Fruit fly (Drosophila melanogaster) whole organism, prepupa: ENCODE measurements around the gene Drgx.

Experiments used
- Blimp-1 ChIP-seq: fragments of 200-800 bp; sonication (Bioruptor generic); optimal IDR thresholded peaks from 3 replicates; lab custom pipeline; 2017; ENCODE audit warnings: missing biosample characterization, missing genetic modification characterization, mild to moderate bottlenecking, moderate library complexity, missing genetic modification reagents
- CG10631 ChIP-seq: fragments of 200-800 bp; sonication (Bioruptor generic); optimal IDR thresholded peaks from 2 replicates; lab custom pipeline; 2016; ENCODE audit warnings: missing biosample characterization, missing genetic modification characterization
- CG10669 ChIP-seq: fragments of 200-800 bp; sonication (Bioruptor generic); optimal IDR thresholded peaks from 3 replicates; lab custom pipeline; 2018; ENCODE audit warnings: missing biosample characterization, mild to moderate bottlenecking, missing genetic modification characterization, moderate library complexity
- CG11294 ChIP-seq: fragments of 200-800 bp; sonication (Bioruptor generic); IDR thresholded peaks from 2 replicates; pipeline ENCODE4 v1.3.6; 2022; ENCODE audit warnings: missing biosample characterization, missing genetic modification characterization
- CG11902 ChIP-seq: fragments of 200-800 bp; sonication (Bioruptor generic); optimal IDR thresholded peaks from 3 replicates; lab custom pipeline; 2016; ENCODE audit warnings: missing biosample characterization, missing genetic modification characterization
- CG1621 ChIP-seq: fragments of 200-800 bp; sonication (Bioruptor generic); optimal IDR thresholded peaks from 3 replicates; lab custom pipeline; 2018; ENCODE audit warnings: missing biosample characterization, mild to moderate bottlenecking, missing genetic modification characterization
- CG16779 ChIP-seq: fragments of 200-800 bp; sonication (Bioruptor generic); optimal IDR thresholded peaks from 3 replicates; lab custom pipeline; 2017; ENCODE audit warnings: missing biosample characterization, mild to moderate bottlenecking, missing genetic modification characterization
- CG32006 ChIP-seq: fragments of 200-800 bp; sonication (Bioruptor generic); optimal IDR thresholded peaks from 3 replicates; lab custom pipeline; 2017; ENCODE audit warnings: missing biosample characterization, mild to moderate bottlenecking, missing genetic modification characterization
- CG4318 ChIP-seq: fragments of 200-800 bp; sonication (Bioruptor generic); optimal IDR thresholded peaks from 3 replicates; lab custom pipeline; 2017; ENCODE audit warnings: missing biosample characterization, mild to moderate bottlenecking, missing genetic modification characterization
- CG6163 ChIP-seq: fragments of 200-800 bp; sonication (Bioruptor generic); IDR thresholded peaks from 3 replicates; pipeline ENCODE4 v1.3.6; 2022; ENCODE audit warnings: missing biosample characterization, missing genetic modification characterization
- CG6276 ChIP-seq: fragments of 200-800 bp; sonication (Bioruptor generic); optimal IDR thresholded peaks from 2 replicates; lab custom pipeline; 2017; ENCODE audit warnings: missing biosample characterization, mild to moderate bottlenecking, missing genetic modification characterization
- CG6792 ChIP-seq: fragments of 200-800 bp; sonication (Bioruptor generic); optimal IDR thresholded peaks from 3 replicates; lab custom pipeline; 2016; ENCODE audit warnings: missing biosample characterization, missing genetic modification characterization
- CG6854 ChIP-seq: fragments of 200-800 bp; sonication (Bioruptor generic); optimal IDR thresholded peaks from 2 replicates; lab custom pipeline; 2017; ENCODE audit warnings: missing biosample characterization, mild to moderate bottlenecking, missing genetic modification characterization
- CG7368 ChIP-seq: fragments of 200-800 bp; sonication (Bioruptor generic); optimal IDR thresholded peaks from 3 replicates; lab custom pipeline; 2016; ENCODE audit warnings: missing biosample characterization, missing genetic modification characterization
- CG8119 ChIP-seq: fragments of 200-800 bp; sonication (Bioruptor generic); IDR thresholded peaks from 3 replicates; pipeline ENCODE4 v1.3.6; 2022; ENCODE audit warnings: missing biosample characterization, missing genetic modification characterization
- CG8632 ChIP-seq: fragments of 200-800 bp; sonication (Bioruptor generic); optimal IDR thresholded peaks from 3 replicates; lab custom pipeline; 2016; ENCODE audit warnings: missing biosample characterization, missing genetic modification characterization
- CG9139 ChIP-seq: fragments of 200-800 bp; sonication (Bioruptor generic); optimal IDR thresholded peaks from 3 replicates; lab custom pipeline; 2017; ENCODE audit warnings: missing biosample characterization, mild to moderate bottlenecking, missing genetic modification characterization
- Eip75B ChIP-seq: fragments of 200-800 bp; sonication (Bioruptor generic); optimal IDR thresholded peaks from 3 replicates; lab custom pipeline; 2016; ENCODE audit warnings: missing biosample characterization, missing genetic modification characterization
- Eip78C ChIP-seq: fragments of 200-800 bp; sonication (Bioruptor generic); peaks from one replicate; lab custom pipeline; 2016; ENCODE audit warnings: missing biosample characterization, missing genetic modification characterization
- Ets21C ChIP-seq: fragments of 200-800 bp; sonication (Bioruptor generic); optimal IDR thresholded peaks from 3 replicates; lab custom pipeline; 2016; ENCODE audit warnings: missing biosample characterization, missing genetic modification characterization
- Ets96B ChIP-seq: fragments of 200-800 bp; optimal IDR thresholded peaks from 2 replicates; lab custom pipeline; 2019; ENCODE audit warnings: missing biosample characterization, mild to moderate bottlenecking, missing genetic modification characterization, moderate library complexity
- Gug ChIP-seq: fragments of 200-800 bp; sonication (Bioruptor generic); IDR thresholded peaks from 2 replicates; pipeline ENCODE4 v1.3.6; 2022; ENCODE audit warnings: missing biosample characterization, missing genetic modification characterization
- Hr39 ChIP-seq: fragments of 200-800 bp; sonication (Bioruptor generic); optimal IDR thresholded peaks from 2 replicates; lab custom pipeline; 2016; ENCODE audit warnings: missing biosample characterization, missing genetic modification characterization
- Hr4 ChIP-seq: fragments of 200-800 bp; sonication (Bioruptor generic); optimal IDR thresholded peaks from 3 replicates; lab custom pipeline; 2016; ENCODE audit warnings: missing biosample characterization, missing genetic modification characterization
- Met ChIP-seq: fragments of 200-800 bp; sonication (Bioruptor generic); optimal IDR thresholded peaks from 3 replicates; lab custom pipeline; 2016; ENCODE audit warnings: missing biosample characterization, missing genetic modification characterization
- OdsH ChIP-seq: fragments of 200-800 bp; sonication (Bioruptor generic); optimal IDR thresholded peaks from 3 replicates; lab custom pipeline; 2016; ENCODE audit warnings: missing biosample characterization, missing genetic modification characterization
- achi ChIP-seq: fragments of 200-800 bp; sonication (Bioruptor generic); optimal IDR thresholded peaks from 3 replicates; lab custom pipeline; 2016; ENCODE audit warnings: missing biosample characterization, missing genetic modification characterization
- acj6 ChIP-seq: fragments of 200-800 bp; sonication (Bioruptor generic); optimal IDR thresholded peaks from 3 replicates; lab custom pipeline; 2016; ENCODE audit warnings: missing biosample characterization, missing genetic modification characterization
- cyc ChIP-seq: fragments of 200-800 bp; sonication (Bioruptor generic); optimal IDR thresholded peaks from 3 replicates; lab custom pipeline; 2016; ENCODE audit warnings: missing biosample characterization, missing genetic modification characterization
- dac ChIP-seq: fragments of 200-800 bp; sonication (Bioruptor generic); optimal IDR thresholded peaks from 2 replicates; lab custom pipeline; 2017; ENCODE audit warnings: missing biosample characterization, mild to moderate bottlenecking, missing genetic modification characterization
- dsx ChIP-seq: fragments of 200-800 bp; optimal IDR thresholded peaks from 3 replicates; lab custom pipeline; 2019; ENCODE audit warnings: missing biosample characterization, mild to moderate bottlenecking, missing genetic modification characterization, moderate library complexity; ENCODE audit not compliant: poor library complexity, severe bottlenecking
- esn ChIP-seq: fragments of 200-800 bp; sonication (Bioruptor generic); optimal IDR thresholded peaks from 2 replicates; lab custom pipeline; 2016; ENCODE audit warnings: missing biosample characterization, mild to moderate bottlenecking, missing genetic modification characterization, moderate library complexity
- fd59A ChIP-seq: fragments of 200-800 bp; sonication (Bioruptor generic); optimal IDR thresholded peaks from 2 replicates; lab custom pipeline; 2017; ENCODE audit warnings: missing biosample characterization, mild to moderate bottlenecking, missing genetic modification characterization, missing genetic modification reagents
- fd85E ChIP-seq: fragments of 200-800 bp; sonication (Bioruptor generic); optimal IDR thresholded peaks from 3 replicates; lab custom pipeline; 2016; ENCODE audit warnings: missing biosample characterization, missing genetic modification characterization
- fkh ChIP-seq: fragments of 200-800 bp; sonication (Bioruptor generic); optimal IDR thresholded peaks from 3 replicates; lab custom pipeline; 2017; ENCODE audit warnings: missing biosample characterization, mild to moderate bottlenecking, missing genetic modification characterization, moderate library complexity
- lz ChIP-seq: fragments of 200-800 bp; sonication (Bioruptor generic); optimal IDR thresholded peaks from 3 replicates; lab custom pipeline; 2016; ENCODE audit warnings: missing biosample characterization, missing genetic modification characterization
- net ChIP-seq: fragments of 200-800 bp; sonication (Bioruptor generic); optimal IDR thresholded peaks from 3 replicates; lab custom pipeline; 2016; ENCODE audit warnings: missing biosample characterization, missing genetic modification characterization
- pdm3 ChIP-seq: fragments of 200-800 bp; sonication (Bioruptor generic); optimal IDR thresholded peaks from 3 replicates; lab custom pipeline; 2016; ENCODE audit warnings: missing biosample characterization, missing genetic modification characterization
- salr ChIP-seq, 2 experiments: fragments of 200-800 bp; sonication (Bioruptor generic); optimal IDR thresholded peaks; 3 replicates each; lab custom pipeline; 2016 to 2018; ENCODE audit warnings: missing biosample characterization in 2 of 2, missing genetic modification characterization in 2 of 2, mild to moderate bottlenecking in 1 of 2
- spab ChIP-seq: fragments of 200-800 bp; sonication (Bioruptor generic); optimal IDR thresholded peaks from 2 replicates; lab custom pipeline; 2017; ENCODE audit warnings: missing biosample characterization, mild to moderate bottlenecking, missing genetic modification characterization, missing genetic modification reagents
- ss ChIP-seq, 2 experiments: fragments of 200-800 bp; sonication (Bioruptor generic); optimal IDR thresholded peaks; 2 replicates in 1 of 2; 3 replicates in 1 of 2; lab custom pipeline; 2017 to 2018; ENCODE audit warnings: mild to moderate bottlenecking in 2 of 2, missing biosample characterization in 2 of 2, missing genetic modification characterization in 2 of 2, moderate library complexity in 1 of 2
- topi ChIP-seq: fragments of 200-800 bp; sonication (Bioruptor generic); optimal IDR thresholded peaks from 3 replicates; lab custom pipeline; 2016; ENCODE audit warnings: missing biosample characterization, missing genetic modification characterization
- vri ChIP-seq: fragments of 200-800 bp; sonication (Bioruptor generic); optimal IDR thresholded peaks from 3 replicates; lab custom pipeline; 2016; ENCODE audit warnings: missing biosample characterization, mild to moderate bottlenecking, missing genetic modification characterization

Gene Drgx

DNA sequence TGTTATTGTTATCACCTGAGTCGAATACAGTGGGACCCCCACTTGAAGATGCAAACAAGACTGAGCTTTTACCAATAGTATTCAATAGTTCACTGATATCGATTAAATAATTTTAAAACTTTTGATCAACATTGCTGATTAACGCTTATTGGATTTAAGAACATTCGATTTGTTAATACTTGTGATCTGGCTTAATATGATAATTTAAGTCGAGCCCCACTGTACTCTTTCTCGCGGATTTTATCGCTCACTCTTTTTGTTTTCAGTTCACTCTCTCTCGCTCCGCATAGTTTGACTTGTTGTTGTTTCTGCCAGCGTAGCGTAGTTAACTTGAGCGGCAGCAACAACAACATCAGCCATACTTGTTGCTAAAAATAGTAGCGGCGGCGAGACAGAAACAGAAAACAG lies 6.8 kb upstream of the Drgx start (continued):
- TF ChIP-seq CG1621 (tag; lab: Kevin White, UChicago) (peak; percentile 98), CG8119 (GFP tag; lab: Robert Waterston, UW) (peak; percentile 99), OdsH (peak; percentile 99), CG6854 (GFP tag; lab: Kevin White, UChicago) (peak; percentile 99), cyc (peak; percentile 99), CG8632 (GFP tag; lab: Kevin White, UChicago) (peak; percentile 99), Eip75B (GFP tag; lab: Kevin White, UChicago) (peak; percentile 99), dac (GFP tag; lab: Kevin White, UChicago) (peak; percentile 96), CG7368 (GFP tag; lab: Kevin White, UChicago) (peak; percentile 99), topi (GFP tag; lab: Kevin White, UChicago) (peak; percentile 99), Blimp-1 (GFP tag; lab: Kevin White, UChicago) (peak; percentile 94), ss (GFP tag; optimal IDR thresholded peaks at IDR 0.05; lab: Kevin White, UChicago) (peak; percentile 97 to 98), CG10631 (GFP tag; lab: Kevin White, UChicago) (peak; percentile 98), dsx (peak; percentile 97), CG6276 (peak; percentile 99), net (GFP tag; lab: Kevin White, UChicago) (peak; percentile 99), CG16779 (tag; lab: Kevin White, UChicago) (peak; percentile 98), spab (peak; percentile 98), salr (GFP tag; optimal IDR thresholded peaks at IDR 0.05; lab: Kevin White, UChicago) (peak; percentile 97 to 98), fd85E (GFP tag; lab: Kevin White, UChicago) (peak; percentile 97), Hr39 (GFP tag; lab: Kevin White, UChicago) (peak; percentile 99), Eip78C (GFP tag; lab: Kevin White, UChicago) (peak; percentile 100), CG6792 (GFP tag; lab: Kevin White, UChicago) (peak; percentile 99), CG11294 (GFP tag; lab: Robert Waterston, UW) (peak; percentile 97), fd59A (GFP tag; lab: Kevin White, UChicago) (peak; percentile 97), CG10669 (GFP tag; lab: Kevin White, UChicago) (peak; percentile 99), esn (GFP tag; lab: Kevin White, UChicago) (peak; percentile 99), Ets96B (tag; lab: Kevin White, UChicago) (peak; percentile 98), CG9139 (peak; percentile 98), vri (GFP tag; lab: Kevin White, UChicago) (peak; percentile 99), CG11902 (peak; percentile 98), Met (GFP tag; lab: Kevin White, UChicago) (peak; percentile 99), Hr4 (GFP tag; lab: Kevin White, UChicago) (peak; percentile 99)

DNA sequence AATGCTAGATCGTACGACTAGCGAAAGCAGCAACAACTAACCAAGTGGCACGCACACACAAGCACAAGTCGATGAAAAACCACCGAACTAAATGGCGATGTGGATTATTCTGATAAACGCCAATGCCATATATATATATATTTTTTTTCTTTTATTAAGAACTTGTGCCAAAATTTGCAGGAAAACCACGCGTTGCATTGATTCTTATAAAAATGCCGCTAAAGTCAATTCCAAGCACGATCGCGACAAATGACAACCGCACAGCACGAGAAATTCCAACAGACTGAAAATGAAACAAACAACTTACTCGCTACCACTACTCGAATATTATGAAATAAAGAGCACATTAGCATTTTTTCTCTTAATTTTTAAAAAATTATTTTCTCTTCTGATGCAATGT lies 5.9 kb upstream of the Drgx start, which contains the start of gene for:
Gene for (minus strand): TSS at position 287 of the 400 bp plus-strand sequence.
- TF ChIP-seq CG6276 = peak; percentile 26
- TF ChIP-seq Eip78C (GFP tag; lab: Kevin White, UChicago) = peak; percentile 14
- peak; percentile 21 for TF ChIP-seq fkh (GFP tag; lab: Kevin White, UChicago)
- TF ChIP-seq CG6854 (GFP tag; lab: Kevin White, UChicago) = no peak
- peak; percentile 24 for TF ChIP-seq vri (GFP tag; lab: Kevin White, UChicago)
- 0 out of 3 replicates have a peak, but pooled peaks have one; percentile 2 for TF ChIP-seq CG8119 (GFP tag; lab: Robert Waterston, UW)

DNA sequence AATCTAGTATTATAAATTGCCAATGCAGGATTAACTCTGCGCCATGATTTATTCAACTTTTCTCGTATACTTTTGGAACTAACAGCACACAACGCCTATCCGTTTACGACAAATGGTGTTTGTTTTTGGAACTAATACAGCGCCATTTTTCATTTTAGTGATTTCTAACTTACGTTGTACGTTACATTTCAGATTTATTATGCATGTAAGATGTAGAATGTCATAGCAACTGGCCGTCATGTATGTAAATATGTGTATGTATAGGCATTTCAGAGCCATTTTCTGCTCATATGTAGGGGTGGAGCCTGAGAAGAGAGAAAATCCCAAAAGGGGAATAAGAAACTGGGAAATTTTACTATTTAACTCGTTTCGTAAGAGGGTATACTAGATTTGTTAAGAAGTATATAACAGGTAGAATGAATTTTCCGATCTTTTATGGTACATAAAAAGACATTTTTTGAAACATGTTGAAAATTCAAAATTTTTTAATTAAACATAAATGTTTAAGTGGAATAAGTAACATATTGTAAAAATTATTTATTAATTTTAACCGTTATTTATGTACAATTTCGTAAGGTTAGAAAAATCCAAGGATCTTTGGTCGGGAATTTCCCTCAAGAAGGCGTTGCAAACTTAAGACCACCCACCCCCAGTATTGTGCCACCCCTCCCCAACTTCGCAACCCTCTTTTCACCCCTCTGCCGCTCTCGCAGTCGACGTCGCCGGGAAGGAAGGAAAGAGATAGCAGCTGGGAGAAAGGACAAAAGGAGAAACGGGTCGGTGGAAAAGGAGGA lies 5.0 kb upstream of the Drgx start:
- TF ChIP-seq CG10631 (GFP tag; lab: Kevin White, UChicago) (peak; percentile 32), topi (GFP tag; lab: Kevin White, UChicago) (peak; percentile 18), Ets21C (GFP tag; lab: Kevin White, UChicago) (peak; percentile 1), acj6 (GFP tag; lab: Kevin White, UChicago) (peak; percentile 16), lz (GFP tag; lab: Kevin White, UChicago) (peak; percentile 34), CG32006 (peak; percentile 62), dac (GFP tag; lab: Kevin White, UChicago) (no peak), Ets96B (tag; lab: Kevin White, UChicago) (peak; percentile 22), pdm3 (GFP tag; lab: Kevin White, UChicago) (no peak), Hr39 (GFP tag; lab: Kevin White, UChicago) (peak; percentile 53), salr (GFP tag; optimal IDR thresholded peaks at IDR 0.05; lab: Kevin White, UChicago) (no peak), cyc (peak; percentile 50), Eip78C (GFP tag; lab: Kevin White, UChicago) (peak; percentile 60), spab (peak; percentile 3), fkh (GFP tag; lab: Kevin White, UChicago) (peak; percentile 52), CG10669 (GFP tag; lab: Kevin White, UChicago) (no peak), CG6163 (0 out of 3 replicates have a peak, but pooled peaks have one; percentile 17), achi (GFP tag; lab: Kevin White, UChicago) (peak; percentile 13), esn (GFP tag; lab: Kevin White, UChicago) (peak; percentile 19), Hr4 (GFP tag; lab: Kevin White, UChicago) (peak; percentile 33), Gug (0 out of 2 replicates have a peak, but pooled peaks have one; percentile 8), CG4318 (peak; percentile 0), CG6276 (no peak)
